1 fruit fly cellular context compared by ENCODE assay signal in genomic region chr4:486435-486834, dm6.
A peak's percentile ranks its signal among the peaks of the same experiment; 100 is the strongest.
TF ChIP-seq lines count a peak whose summit lies in the region.

No protein-coding gene starts in this region.

TF ChIP-seq in whole organism, embryonic, 481 proteins besides CTCF, POLR2A, EP300 and RAD21 (continued from another document and continues in another):
- TF ChIP-seq CG33557 (GFP tag; optimal IDR thresholded peaks at IDR 0.05; lab: Kevin White, UChicago): no peak
- no peak for TF ChIP-seq CG10274 (GFP tag; optimal IDR thresholded peaks at IDR 0.05; lab: Kevin White, UChicago)
- no peak for TF ChIP-seq Gug (GFP tag; IDR thresholded peaks at IDR 0.05; lab: Robert Waterston, UW)
- no peak for TF ChIP-seq CG6254 (GFP tag; optimal IDR thresholded peaks at IDR 0.05; lab: Kevin White, UChicago)
- no peak for TF ChIP-seq lab (GFP tag; optimal IDR thresholded peaks at IDR 0.05; lab: Kevin White, UChicago)
- TF ChIP-seq Six4 (GFP tag; optimal IDR thresholded peaks at IDR 0.05; lab: Kevin White, UChicago): no peak
- no peak for TF ChIP-seq lmd (GFP tag; IDR thresholded peaks at IDR 0.05; lab: Robert Waterston, UW)
- peak; percentile 93 for TF ChIP-seq CG14860 (GFP tag; IDR thresholded peaks at IDR 0.05; lab: Robert Waterston, UW; ENCODE audit: partially characterized antibody)
- TF ChIP-seq insv (GFP tag; optimal IDR thresholded peaks at IDR 0.05; lab: Kevin White, UChicago): peak in 1 of 2 experiments; percentile 78
- TF ChIP-seq ro (GFP tag; IDR thresholded peaks at IDR 0.05; lab: Robert Waterston, UW): no peak
- TF ChIP-seq hth (optimal IDR thresholded peaks at IDR 0.05; lab: Kevin White, UChicago): no peak
- peak; percentile 47 for TF ChIP-seq CG18262 (tag; optimal IDR thresholded peaks at IDR 0.05; lab: Kevin White, UChicago)
- no peak; the same call in 2 of the 3 replicates for TF ChIP-seq Aef1 (GFP tag; IDR thresholded peaks at IDR 0.05; lab: Robert Waterston, UW)
- TF ChIP-seq Hey (tag; optimal IDR thresholded peaks at IDR 0.05; lab: Kevin White, UChicago): no peak
- no peak for TF ChIP-seq CG9797 (GFP tag; optimal IDR thresholded peaks at IDR 0.05; lab: Kevin White, UChicago)
- no peak for TF ChIP-seq HLH3B (GFP tag; IDR thresholded peaks at IDR 0.05; lab: Robert Waterston, UW)
- TF ChIP-seq CG11398 (GFP tag; optimal IDR thresholded peaks at IDR 0.05; lab: Kevin White, UChicago): peak; percentile 23
- TF ChIP-seq tup (GFP tag; optimal IDR thresholded peaks at IDR 0.05; lab: Kevin White, UChicago): no peak
- TF ChIP-seq CG13123 (GFP tag; optimal IDR thresholded peaks at IDR 0.05; lab: Kevin White, UChicago): peak; percentile 24
- no peak for TF ChIP-seq CG3726 (GFP tag; IDR thresholded peaks at IDR 0.05; lab: Robert Waterston, UW)
- TF ChIP-seq HLHmδ (GFP tag; optimal IDR thresholded peaks at IDR 0.05; lab: Kevin White, UChicago): no peak
- TF ChIP-seq sd (tag; optimal IDR thresholded peaks at IDR 0.05; lab: Kevin White, UChicago): peak; percentile 99
- no peak for TF ChIP-seq ranshi (GFP tag; IDR thresholded peaks at IDR 0.05; lab: Robert Waterston, UW)
- peak; percentile 7 to 26 for TF ChIP-seq chif (GFP tag; optimal IDR thresholded peaks at IDR 0.05; lab: Kevin White, UChicago)
- no peak for TF ChIP-seq CG34422 (GFP tag; IDR thresholded peaks at IDR 0.05; lab: Robert Waterston, UW)
- TF ChIP-seq Dbx (GFP tag; IDR thresholded peaks at IDR 0.05; lab: Robert Waterston, UW): no peak; the same call in 2 of the 3 replicates
- TF ChIP-seq ATbp (GFP tag; optimal IDR thresholded peaks at IDR 0.05; lab: Kevin White, UChicago): no peak
- TF ChIP-seq CG1792 (GFP tag; optimal IDR thresholded peaks at IDR 0.05; lab: Kevin White, UChicago): no peak
- TF ChIP-seq B-H1 (GFP tag; IDR thresholded peaks at IDR 0.05; lab: Robert Waterston, UW): no peak
- TF ChIP-seq prd (optimal IDR thresholded peaks at IDR 0.05; lab: Kevin White, UChicago): no peak
- TF ChIP-seq prd (GFP tag; IDR thresholded peaks at IDR 0.05; lab: Robert Waterston, UW): no peak; the same call in 2 of the 3 replicates
- peak; percentile 54 for TF ChIP-seq pum (GFP tag; optimal IDR thresholded peaks at IDR 0.05; lab: Kevin White, UChicago)
- TF ChIP-seq corto (GFP tag; optimal IDR thresholded peaks at IDR 0.05; lab: Kevin White, UChicago): no peak
- no peak for TF ChIP-seq CG14441 (GFP tag; IDR thresholded peaks at IDR 0.05; lab: Robert Waterston, UW)
- peak; percentile 67 for TF ChIP-seq row (GFP tag; IDR thresholded peaks at IDR 0.05; lab: Robert Waterston, UW)
- TF ChIP-seq CG14014 (GFP tag; IDR thresholded peaks at IDR 0.05; lab: Robert Waterston, UW): peak; percentile 36; the same call in 1 of the 2 replicates
- TF ChIP-seq CG34376 (GFP tag; optimal IDR thresholded peaks at IDR 0.05; lab: Kevin White, UChicago): peak; percentile 20
- peak; percentile 92 for TF ChIP-seq pita (GFP tag; optimal IDR thresholded peaks at IDR 0.05; lab: Kevin White, UChicago)
- peak; percentile 21 for TF ChIP-seq CG3995 (GFP tag; optimal IDR thresholded peaks at IDR 0.05; lab: Kevin White, UChicago)
- TF ChIP-seq CG4617 (GFP tag; optimal IDR thresholded peaks at IDR 0.05; lab: Kevin White, UChicago; ENCODE audit: borderline replicate concordance): peak; percentile 8
- no peak for TF ChIP-seq sens-2 (GFP tag; IDR thresholded peaks at IDR 0.05; lab: Robert Waterston, UW)
- no peak for TF ChIP-seq dimm (GFP tag; IDR thresholded peaks at IDR 0.05; lab: Robert Waterston, UW)
- no peak; the same call in 1 of the 2 replicates for TF ChIP-seq Ptx1 (GFP tag; IDR thresholded peaks at IDR 0.05; lab: Robert Waterston, UW)
- TF ChIP-seq CG15601 (tag; optimal IDR thresholded peaks at IDR 0.05; lab: Kevin White, UChicago): peak; percentile 55
- no peak for TF ChIP-seq Trl (optimal IDR thresholded peaks at IDR 0.05; lab: Kevin White, UChicago)
- TF ChIP-seq Trl (GFP tag; optimal IDR thresholded peaks at IDR 0.05; lab: Kevin White, UChicago): peak; percentile 63
- TF ChIP-seq CG14667 (GFP tag; IDR thresholded peaks at IDR 0.05; lab: Robert Waterston, UW): no peak
- TF ChIP-seq gcm (GFP tag; optimal IDR thresholded peaks at IDR 0.05; lab: Kevin White, UChicago): peak; percentile 36
- no peak for TF ChIP-seq BtbVII (GFP tag; optimal IDR thresholded peaks at IDR 0.05; lab: Kevin White, UChicago)
- TF ChIP-seq fu2 (GFP tag; optimal IDR thresholded peaks at IDR 0.05; lab: Kevin White, UChicago): peak; percentile 64
- TF ChIP-seq HmgZ (tag; optimal IDR thresholded peaks at IDR 0.05; lab: Kevin White, UChicago): peak; percentile 90
- TF ChIP-seq CG18764 (GFP tag; optimal IDR thresholded peaks at IDR 0.05; lab: Kevin White, UChicago): no peak
- peak; percentile 50 for TF ChIP-seq Chrac-16 (GFP tag; optimal IDR thresholded peaks at IDR 0.05; lab: Kevin White, UChicago)
- TF ChIP-seq jumu (GFP tag; optimal IDR thresholded peaks at IDR 0.05; lab: Kevin White, UChicago): peak; percentile 43
- peak; percentile 94 for TF ChIP-seq chinmo (GFP tag; IDR thresholded peaks at IDR 0.05; lab: Robert Waterston, UW; ENCODE audit: partially characterized antibody)
- peak; percentile 18 for TF ChIP-seq CG3281 (GFP tag; optimal IDR thresholded peaks at IDR 0.05; lab: Kevin White, UChicago)
- TF ChIP-seq Ssrp (tag; optimal IDR thresholded peaks at IDR 0.05; lab: Kevin White, UChicago): peak; percentile 31
- TF ChIP-seq CG15073 (GFP tag; optimal IDR thresholded peaks at IDR 0.05; lab: Kevin White, UChicago): no peak
- TF ChIP-seq eyg (GFP tag; optimal IDR thresholded peaks at IDR 0.05; lab: Kevin White, UChicago): peak; percentile 45
- no peak for TF ChIP-seq Dfd (GFP tag; optimal IDR thresholded peaks at IDR 0.05; lab: Kevin White, UChicago)
- no peak for TF ChIP-seq Bdp1 (GFP tag; optimal IDR thresholded peaks at IDR 0.05; lab: Kevin White, UChicago)
- TF ChIP-seq CG7786 (GFP tag; optimal IDR thresholded peaks at IDR 0.05; lab: Kevin White, UChicago): peak; percentile 46
- no peak for TF ChIP-seq Oli (tag; optimal IDR thresholded peaks at IDR 0.05; lab: Kevin White, UChicago)
- TF ChIP-seq HLH54F (GFP tag; optimal IDR thresholded peaks at IDR 0.05; lab: Kevin White, UChicago): peak; percentile 34
- TF ChIP-seq dysf (GFP tag; IDR thresholded peaks at IDR 0.05; lab: Robert Waterston, UW): peak; percentile 44; the same call in 1 of the 3 replicates
- TF ChIP-seq Asciz (GFP tag; optimal IDR thresholded peaks at IDR 0.05; lab: Kevin White, UChicago): peak; percentile 39
- TF ChIP-seq sob (GFP tag; IDR thresholded peaks at IDR 0.05; lab: Robert Waterston, UW): peak; percentile 65; the same call in 1 of the 2 replicates
- TF ChIP-seq Hr51 (GFP tag; optimal IDR thresholded peaks at IDR 0.05; lab: Kevin White, UChicago): peak; percentile 40 to 60
- TF ChIP-seq stwl (tag; optimal IDR thresholded peaks at IDR 0.05; lab: Kevin White, UChicago): peak; percentile 93
- TF ChIP-seq bbx (GFP tag; IDR thresholded peaks at IDR 0.05; lab: Robert Waterston, UW; ENCODE audit: partially characterized antibody): peak; percentile 95
- TF ChIP-seq exex (tag; optimal IDR thresholded peaks at IDR 0.05; lab: Kevin White, UChicago): no peak
- no peak for TF ChIP-seq CG17385 (GFP tag; optimal IDR thresholded peaks at IDR 0.05; lab: Kevin White, UChicago)
- TF ChIP-seq ewg (GFP tag; optimal IDR thresholded peaks at IDR 0.05; lab: Kevin White, UChicago): no peak
- TF ChIP-seq CG1529 (GFP tag; optimal IDR thresholded peaks at IDR 0.05; lab: Kevin White, UChicago): no peak
- TF ChIP-seq inv (GFP tag; IDR thresholded peaks at IDR 0.05; lab: Robert Waterston, UW; ENCODE audit: partially characterized antibody): peak; percentile 92
- TF ChIP-seq kni (GFP tag; optimal IDR thresholded peaks at IDR 0.05; lab: Kevin White, UChicago): no peak
- no peak for TF ChIP-seq pros (GFP tag; optimal IDR thresholded peaks at IDR 0.05; lab: Kevin White, UChicago)
- no peak for TF ChIP-seq Lpt (GFP tag; optimal IDR thresholded peaks at IDR 0.05; lab: Kevin White, UChicago)
- TF ChIP-seq repo (GFP tag; optimal IDR thresholded peaks at IDR 0.05; lab: Kevin White, UChicago): peak; percentile 1
- TF ChIP-seq zen (tag; optimal IDR thresholded peaks at IDR 0.05; lab: Kevin White, UChicago): peak; percentile 74
- peak; percentile 95 for TF ChIP-seq Doc3 (GFP tag; IDR thresholded peaks at IDR 0.05; lab: Robert Waterston, UW; ENCODE audit: partially characterized antibody)
- no peak for TF ChIP-seq crol (GFP tag; IDR thresholded peaks at IDR 0.05; lab: Robert Waterston, UW)
- TF ChIP-seq CG6683 (GFP tag; optimal IDR thresholded peaks at IDR 0.05; lab: Kevin White, UChicago): no peak
- no peak for TF ChIP-seq psq (GFP tag; optimal IDR thresholded peaks at IDR 0.05; lab: Kevin White, UChicago)
- TF ChIP-seq gce (GFP tag; IDR thresholded peaks at IDR 0.05; lab: Robert Waterston, UW): no peak
- TF ChIP-seq CG9817 (tag; optimal IDR thresholded peaks at IDR 0.05; lab: Kevin White, UChicago): peak; percentile 51
- TF ChIP-seq CG11723 (GFP tag; optimal IDR thresholded peaks at IDR 0.05; lab: Kevin White, UChicago): no peak
- TF ChIP-seq CG30403 (GFP tag; optimal IDR thresholded peaks at IDR 0.05; lab: Kevin White, UChicago): peak; percentile 58
- TF ChIP-seq CG1647 (GFP tag; optimal IDR thresholded peaks at IDR 0.05; lab: Kevin White, UChicago): no peak
- peak; percentile 40 for TF ChIP-seq CG10979 (tag; optimal IDR thresholded peaks at IDR 0.05; lab: Kevin White, UChicago)
- no peak for TF ChIP-seq H15 (GFP tag; IDR thresholded peaks at IDR 0.05; lab: Robert Waterston, UW)
- TF ChIP-seq CoRest (tag; optimal IDR thresholded peaks at IDR 0.05; lab: Kevin White, UChicago): peak; percentile 64
- TF ChIP-seq klu (GFP tag; IDR thresholded peaks at IDR 0.05; lab: Robert Waterston, UW): no peak
- TF ChIP-seq CG32767 (GFP tag; IDR thresholded peaks at IDR 0.05; lab: Robert Waterston, UW): no peak
- no peak for TF ChIP-seq CG11504 (tag; optimal IDR thresholded peaks at IDR 0.05; lab: Kevin White, UChicago)
- TF ChIP-seq CG17359 (tag; optimal IDR thresholded peaks at IDR 0.05; lab: Kevin White, UChicago): peak; percentile 47
- TF ChIP-seq CG13296 (GFP tag; optimal IDR thresholded peaks at IDR 0.05; lab: Kevin White, UChicago): peak; percentile 48
- peak; percentile 58 for TF ChIP-seq lilli (GFP tag; optimal IDR thresholded peaks at IDR 0.05; lab: Kevin White, UChicago)
- TF ChIP-seq NFAT (GFP tag; IDR thresholded peaks at IDR 0.05; lab: Robert Waterston, UW): no peak; the same call in 1 of the 2 replicates
- 0 out of 2 replicates have a peak, but pooled peaks have one; percentile 29 for TF ChIP-seq MBD-R2 (GFP tag; IDR thresholded peaks at IDR 0.05; lab: Robert Waterston, UW)
- peak; percentile 84 for TF ChIP-seq E2f2 (GFP tag; IDR thresholded peaks at IDR 0.05; lab: Robert Waterston, UW)
- TF ChIP-seq cas (GFP tag; IDR thresholded peaks at IDR 0.05; lab: Robert Waterston, UW): no peak
- TF ChIP-seq Nf-YB (GFP tag; optimal IDR thresholded peaks at IDR 0.05; lab: Kevin White, UChicago): peak; percentile 32
- TF ChIP-seq p53 (GFP tag; optimal IDR thresholded peaks at IDR 0.05; lab: Kevin White, UChicago): peak; percentile 59
- TF ChIP-seq Atf-2 (GFP tag; optimal IDR thresholded peaks at IDR 0.05; lab: Kevin White, UChicago): no peak
- no peak for TF ChIP-seq CG17802 (tag; optimal IDR thresholded peaks at IDR 0.05; lab: Kevin White, UChicago)
- TF ChIP-seq org-1 (GFP tag; optimal IDR thresholded peaks at IDR 0.05; lab: Kevin White, UChicago): no peak
- TF ChIP-seq Hsf (GFP tag; optimal IDR thresholded peaks at IDR 0.05; lab: Kevin White, UChicago): peak; percentile 55
- peak; percentile 3 for TF ChIP-seq vfl (GFP tag; optimal IDR thresholded peaks at IDR 0.05; lab: Kevin White, UChicago)
- TF ChIP-seq lbe (GFP tag; optimal IDR thresholded peaks at IDR 0.05; lab: Kevin White, UChicago): peak; percentile 34
- peak; percentile 65; the same call in 1 of the 2 replicates for TF ChIP-seq slbo (GFP tag; IDR thresholded peaks at IDR 0.05; lab: Robert Waterston, UW)
- peak; percentile 56 for TF ChIP-seq Antp (GFP tag; optimal IDR thresholded peaks at IDR 0.05; lab: Kevin White, UChicago)
- no peak for TF ChIP-seq CG10462 (GFP tag; optimal IDR thresholded peaks at IDR 0.05; lab: Kevin White, UChicago)
- peak; percentile 81 for TF ChIP-seq trem (tag; optimal IDR thresholded peaks at IDR 0.05; lab: Kevin White, UChicago)
- TF ChIP-seq CG31365 (tag; optimal IDR thresholded peaks at IDR 0.05; lab: Kevin White, UChicago): no peak
- TF ChIP-seq CG43689 (GFP tag; IDR thresholded peaks at IDR 0.05; lab: Robert Waterston, UW): no peak
- TF ChIP-seq Spps (tag; optimal IDR thresholded peaks at IDR 0.05; lab: Kevin White, UChicago): no peak
- TF ChIP-seq bsh (GFP tag; optimal IDR thresholded peaks at IDR 0.05; lab: Kevin White, UChicago): peak in 1 of 2 experiments; percentile 45
- TF ChIP-seq HHEX (GFP tag; optimal IDR thresholded peaks at IDR 0.05; lab: Kevin White, UChicago): no peak
- TF ChIP-seq lola (GFP tag; optimal IDR thresholded peaks at IDR 0.05; lab: Kevin White, UChicago): peak in 1 of 3 experiments; percentile 21
- no peak for TF ChIP-seq CG11085 (GFP tag; IDR thresholded peaks at IDR 0.05; lab: Robert Waterston, UW)
- TF ChIP-seq tap (tag; optimal IDR thresholded peaks at IDR 0.05; lab: Kevin White, UChicago): peak; percentile 22
- TF ChIP-seq Atf6 (GFP tag; IDR thresholded peaks at IDR 0.05; lab: Robert Waterston, UW): 0 out of 2 replicates have a peak, but pooled peaks have one; percentile 10
- peak; percentile 97 for TF ChIP-seq Ets65A (GFP tag; lab: Kevin White, UChicago)
- no peak for TF ChIP-seq cad (GFP tag; optimal IDR thresholded peaks at IDR 0.05; lab: Kevin White, UChicago)
- peak; percentile 53 for TF ChIP-seq CG16863 (GFP tag; optimal IDR thresholded peaks at IDR 0.05; lab: Kevin White, UChicago)
- peak; percentile 40 for TF ChIP-seq crc (GFP tag; optimal IDR thresholded peaks at IDR 0.05; lab: Kevin White, UChicago)
- TF ChIP-seq Eip74EF (GFP tag; optimal IDR thresholded peaks at IDR 0.05; lab: Kevin White, UChicago): peak in 1 of 2 experiments; percentile 37
- TF ChIP-seq Scr (GFP tag; IDR thresholded peaks at IDR 0.05; lab: Robert Waterston, UW; ENCODE audit: partially characterized antibody): peak; percentile 92
- TF ChIP-seq emc (GFP tag; optimal IDR thresholded peaks at IDR 0.05; lab: Kevin White, UChicago): peak; percentile 3
- peak; percentile 95 for TF ChIP-seq CG33213 (GFP tag; optimal IDR thresholded peaks at IDR 0.05; lab: Kevin White, UChicago)
- TF ChIP-seq CG3847 (GFP tag; IDR thresholded peaks at IDR 0.05; lab: Robert Waterston, UW): no peak
- no peak for TF ChIP-seq cg (GFP tag; optimal IDR thresholded peaks at IDR 0.05; lab: Kevin White, UChicago)
- no peak for TF ChIP-seq Doc2 (GFP tag; IDR thresholded peaks at IDR 0.05; lab: Robert Waterston, UW)
